Fruit fly (Drosophila melanogaster): Measurements from ENCODE around the gene SA1.

The SA1 gene

dm6 chr2L:6960165-6960564 is 9.9 kb downstream of the SA1 start, which contains the start of the genes Atac1 and Hmgcl (continued):
- no peak for TF ChIP-seq CG1024 (GFP tag; IDR thresholded peaks at IDR 0.05)
- TF ChIP-seq Bteb2 (GFP tag; optimal IDR thresholded peaks at IDR 0.05), result no peak
- TF ChIP-seq Pdp1 (GFP tag; optimal IDR thresholded peaks at IDR 0.05), result peak in 1 of 2 experiments; percentile 87
- TF ChIP-seq CG14710 (tag; optimal IDR thresholded peaks at IDR 0.05), result no peak
- no peak for TF ChIP-seq CG7271 (tag; optimal IDR thresholded peaks at IDR 0.05)
- TF ChIP-seq MBD-R2 (GFP tag; IDR thresholded peaks at IDR 0.05), result peak; percentile 78
- TF ChIP-seq CG6254 (GFP tag; optimal IDR thresholded peaks at IDR 0.05), result no peak
- no peak for TF ChIP-seq zen (tag; optimal IDR thresholded peaks at IDR 0.05)
- TF ChIP-seq zen2 (GFP tag; IDR thresholded peaks at IDR 0.05; ENCODE audit: partially characterized antibody), result peak; percentile 35; the same call in 1 of the 3 replicates
- no peak for TF ChIP-seq gce (GFP tag; IDR thresholded peaks at IDR 0.05)
- TF ChIP-seq CG3065 (GFP tag; optimal IDR thresholded peaks at IDR 0.05), result no peak
- no peak for TF ChIP-seq bowl (GFP tag; IDR thresholded peaks at IDR 0.05)
- TF ChIP-seq CG15601 (tag; optimal IDR thresholded peaks at IDR 0.05), result no peak
- no peak for TF ChIP-seq CG17802 (tag; optimal IDR thresholded peaks at IDR 0.05)
- TF ChIP-seq Dref (GFP tag; IDR thresholded peaks at IDR 0.05), result peak; percentile 65
- TF ChIP-seq amos (GFP tag; IDR thresholded peaks at IDR 0.05; ENCODE audit: partially characterized antibody), result peak; percentile 6; the same call in 1 of the 2 replicates
- TF ChIP-seq Jarid2 (GFP tag; optimal IDR thresholded peaks at IDR 0.05), result no peak
- TF ChIP-seq jing (GFP tag; optimal IDR thresholded peaks at IDR 0.05), result no peak
- TF ChIP-seq CG1832 (GFP tag; optimal IDR thresholded peaks at IDR 0.05), result no peak
- TF ChIP-seq trh (GFP tag; optimal IDR thresholded peaks at IDR 0.05), result no peak
- no peak for TF ChIP-seq bsh (GFP tag; optimal IDR thresholded peaks at IDR 0.05)
- TF ChIP-seq Sin3A (optimal IDR thresholded peaks at IDR 0.05), result no peak
- peak; percentile 76 for TF ChIP-seq Sry-δ (GFP tag; optimal IDR thresholded peaks at IDR 0.05)
- TF ChIP-seq Fer2 (tag; optimal IDR thresholded peaks at IDR 0.05), result no peak
- no peak for TF ChIP-seq CG4282 (GFP tag; optimal IDR thresholded peaks at IDR 0.05)
- no peak for TF ChIP-seq CG11695 (GFP tag; IDR thresholded peaks at IDR 0.05)
- no peak for TF ChIP-seq sens-2 (GFP tag; IDR thresholded peaks at IDR 0.05)
- no peak for TF ChIP-seq ATbp (GFP tag; optimal IDR thresholded peaks at IDR 0.05)
- no peak for TF ChIP-seq vnd (GFP tag; IDR thresholded peaks at IDR 0.05; ENCODE audit: partially characterized antibody)
- no peak for TF ChIP-seq CG9609 (GFP tag; optimal IDR thresholded peaks at IDR 0.05)
- TF ChIP-seq tup (GFP tag; optimal IDR thresholded peaks at IDR 0.05), result no peak
- TF ChIP-seq ftz-f1 (GFP tag; optimal IDR thresholded peaks at IDR 0.05), result no peak
- TF ChIP-seq slbo (GFP tag; IDR thresholded peaks at IDR 0.05), result no peak
- TF ChIP-seq CG1602 (GFP tag; optimal IDR thresholded peaks at IDR 0.05), result no peak
- TF ChIP-seq Tbp (GFP tag; optimal IDR thresholded peaks at IDR 0.05), result no peak
- TF ChIP-seq CG30431 (GFP tag; optimal IDR thresholded peaks at IDR 0.05), result no peak
- no peak for TF ChIP-seq Dp (GFP tag; optimal IDR thresholded peaks at IDR 0.05)
- TF ChIP-seq Ptx1 (GFP tag; IDR thresholded peaks at IDR 0.05), result no peak
- peak; percentile 17 for TF ChIP-seq dm (GFP tag; optimal IDR thresholded peaks at IDR 0.05)
- no peak for TF ChIP-seq aop (GFP tag; IDR thresholded peaks at IDR 0.05)
- TF ChIP-seq crol (GFP tag; IDR thresholded peaks at IDR 0.05), result no peak
- peak; percentile 46; the same call in 1 of the 2 replicates for TF ChIP-seq unc-4 (GFP tag; IDR thresholded peaks at IDR 0.05; ENCODE audit: partially characterized antibody)
- no peak for TF ChIP-seq pnt (GFP tag; optimal IDR thresholded peaks at IDR 0.05)
- no peak for TF ChIP-seq CG34376 (GFP tag; optimal IDR thresholded peaks at IDR 0.05)
- TF ChIP-seq CG34224 (GFP tag; IDR thresholded peaks at IDR 0.05; ENCODE audit: partially characterized antibody), result peak; percentile 23; the same call in 1 of the 3 replicates
- TF ChIP-seq chn (GFP tag; optimal IDR thresholded peaks at IDR 0.05), result no peak
- peak; percentile 35 for TF ChIP-seq BEAF-32 (GFP tag; optimal IDR thresholded peaks at IDR 0.05)
- TF ChIP-seq bbx (GFP tag; IDR thresholded peaks at IDR 0.05; ENCODE audit: partially characterized antibody), result no peak
- peak in 1 of 2 experiments; percentile 78 for TF ChIP-seq crp (GFP tag; optimal IDR thresholded peaks at IDR 0.05)
- no peak for TF ChIP-seq HLH3B (GFP tag; IDR thresholded peaks at IDR 0.05)
- no peak for TF ChIP-seq CG2712 (tag; optimal IDR thresholded peaks at IDR 0.05)

Data from whole organism, embryonic.